Worm (Caenorhabditis elegans): Measurements from ENCODE around the gene npp-16.

ce11 chrIII:11948437-11948836 is 32.7 kb downstream of the npp-16 start:
- no peak for TF ChIP-seq unc-98 (GFP tag; IDR thresholded peaks at IDR 0.05)
- TF ChIP-seq nhr-11 (tag; optimal IDR thresholded peaks at IDR 0.05): no peak
- TF ChIP-seq elt-2 (tag; optimal IDR thresholded peaks at IDR 0.05): no peak
- no peak for TF ChIP-seq unc-62 (GFP tag; optimal IDR thresholded peaks at IDR 0.05)
- no peak for TF ChIP-seq ama-1 (optimal IDR thresholded peaks at IDR 0.05)
- no peak for TF ChIP-seq lin-15B (tag; optimal IDR thresholded peaks at IDR 0.05)
- TF ChIP-seq mef-2 (tag; optimal IDR thresholded peaks at IDR 0.05): no peak
- TF ChIP-seq zag-1 (tag; optimal IDR thresholded peaks at IDR 0.05): no peak
- no peak for TF ChIP-seq ztf-11 (tag; optimal IDR thresholded peaks at IDR 0.05)

Measured in whole organism, L1 larva.